Fruit fly (Drosophila melanogaster) whole organism, embryonic: ENCODE measurements around the gene Vps2.
A peak's percentile ranks its signal among the peaks of the same experiment; 100 is the strongest.

Experiments
- Atf3 ChIP-seq: fragments of 200-800 bp; sonication (Bioruptor generic); optimal IDR thresholded peaks from 3 replicates; lab custom pipeline; 2016; ENCODE audit warnings: missing biosample characterization, missing genetic modification characterization
- CG10209 ChIP-seq: fragments of 200-800 bp; sonication (Bioruptor generic); optimal IDR thresholded peaks from 3 replicates; lab custom pipeline; 2017; ENCODE audit warnings: missing biosample characterization, mild to moderate bottlenecking, missing genetic modification characterization, missing genetic modification reagents
- CG1024 ChIP-seq: fragments of 200-800 bp; sonication (Bioruptor generic); IDR thresholded peaks from 2 replicates; pipeline ENCODE4 v1.3.6; 2022; ENCODE audit warnings: missing biosample characterization, missing genetic modification characterization
- CG10274 ChIP-seq: fragments of 200-800 bp; sonication (Bioruptor generic); optimal IDR thresholded peaks from 3 replicates; lab custom pipeline; 2017; ENCODE audit warnings: missing biosample characterization, mild to moderate bottlenecking, missing genetic modification characterization
- CG10462 ChIP-seq: fragments of 200-800 bp; sonication (Bioruptor generic); optimal IDR thresholded peaks from 2 replicates; lab custom pipeline; 2016; ENCODE audit warnings: missing biosample characterization, missing genetic modification characterization
- CG12769 ChIP-seq: fragments of 200-800 bp; sonication (Bioruptor generic); optimal IDR thresholded peaks from 2 replicates; lab custom pipeline; 2019; ENCODE audit warnings: missing biosample characterization, mild to moderate bottlenecking, missing genetic modification characterization, moderate library complexity
- CG13424 ChIP-seq: fragments of 200-800 bp; sonication (Bioruptor generic); optimal IDR thresholded peaks from 2 replicates; lab custom pipeline; 2019; ENCODE audit warnings: missing biosample characterization, mild to moderate bottlenecking, missing genetic modification characterization, moderate library complexity
- CG15011 ChIP-seq: fragments of 200-800 bp; sonication (Bioruptor generic); optimal IDR thresholded peaks from 3 replicates; lab custom pipeline; 2018; ENCODE audit warnings: missing biosample characterization, mild to moderate bottlenecking, missing genetic modification characterization
- CG17361 ChIP-seq: fragments of 200-800 bp; sonication (Bioruptor generic); IDR thresholded peaks from 3 replicates; pipeline ENCODE4 v1.3.6; 2022; ENCODE audit warnings: missing biosample characterization, missing genetic modification characterization
- CG1792 ChIP-seq: fragments of 200-800 bp; sonication (Bioruptor generic); optimal IDR thresholded peaks from 2 replicates; lab custom pipeline; 2016; ENCODE audit warnings: missing biosample characterization, missing genetic modification characterization
- CG3065 ChIP-seq: fragments of 200-800 bp; sonication (Bioruptor generic); optimal IDR thresholded peaks from 2 replicates; lab custom pipeline; 2016; ENCODE audit warnings: missing biosample characterization, missing genetic modification characterization
- CG31388 ChIP-seq: fragments of 200-800 bp; sonication (Bioruptor generic); optimal IDR thresholded peaks from 2 replicates; lab custom pipeline; 2016; ENCODE audit warnings: missing biosample characterization, missing genetic modification characterization
- CG4424 ChIP-seq: fragments of 200-800 bp; sonication (Bioruptor generic); optimal IDR thresholded peaks from 3 replicates; lab custom pipeline; 2016; ENCODE audit warnings: missing biosample characterization, missing genetic modification characterization
- CG6689 ChIP-seq: fragments of 200-800 bp; sonication (Bioruptor generic); IDR thresholded peaks from 2 replicates; pipeline ENCODE4 v1.3.6; 2022; ENCODE audit warnings: missing biosample characterization, missing genetic modification characterization
- CG7963 ChIP-seq: fragments of 200-800 bp; sonication (Bioruptor generic); IDR thresholded peaks from 3 replicates; pipeline ENCODE4 v1.3.6; 2022; ENCODE audit warnings: missing biosample characterization, missing genetic modification characterization; ENCODE audit not compliant: partially characterized antibody
- CG8388 ChIP-seq: fragments of 200-800 bp; sonication (Bioruptor generic); optimal IDR thresholded peaks from 2 replicates; lab custom pipeline; 2019; ENCODE audit warnings: missing biosample characterization, mild to moderate bottlenecking, missing genetic modification characterization, moderate library complexity
- CG9437 ChIP-seq: fragments of 200-800 bp; sonication (Bioruptor generic); optimal IDR thresholded peaks from 2 replicates; lab custom pipeline; 2018; ENCODE audit warnings: missing biosample characterization, mild to moderate bottlenecking, missing genetic modification characterization
- CrebB ChIP-seq: fragments of 200-800 bp; sonication (Bioruptor generic); optimal IDR thresholded peaks from 3 replicates; lab custom pipeline; 2018; ENCODE audit warnings: missing biosample characterization, mild to moderate bottlenecking, missing genetic modification characterization
- Dip2 ChIP-seq: fragments of 200-800 bp; sonication (Bioruptor generic); IDR thresholded peaks from 2 replicates; pipeline ENCODE4 v1.3.6; 2022; ENCODE audit warnings: missing biosample characterization, missing genetic modification characterization
- E2f1 ChIP-seq: fragments of 200-800 bp; sonication (Bioruptor generic); IDR thresholded peaks from 2 replicates; pipeline ENCODE4 v1.3.6; 2022; ENCODE audit warnings: missing biosample characterization, missing genetic modification characterization
- Eip74EF ChIP-seq, 2 experiments: fragments of 200-800 bp in 1 of 2; fragments of >200 bp in 1 of 2; sonication (Bioruptor generic) in 1 of 2; optimal IDR thresholded peaks; 2 replicates each; lab custom pipeline; 2017 to 2019; ENCODE audit warnings: missing biosample characterization in 2 of 2, missing genetic modification characterization in 2 of 2, mild to moderate bottlenecking in 1 of 2, moderate library complexity in 1 of 2
- HmgZ ChIP-seq: fragments of 200-800 bp; sonication (Bioruptor generic); optimal IDR thresholded peaks from 2 replicates; lab custom pipeline; 2018; ENCODE audit warnings: missing biosample characterization, mild to moderate bottlenecking, missing genetic modification characterization
- Lpt ChIP-seq: fragments of >200 bp; optimal IDR thresholded peaks from 2 replicates; lab custom pipeline; 2018; ENCODE audit warnings: missing biosample characterization, missing genetic modification characterization
- Max ChIP-seq: fragments of 200-800 bp; sonication (Bioruptor generic); optimal IDR thresholded peaks from 2 replicates; lab custom pipeline; 2016; ENCODE audit warnings: missing biosample characterization, mild to moderate bottlenecking, missing genetic modification characterization
- Meics ChIP-seq: fragments of 200-800 bp; sonication (Bioruptor generic); optimal IDR thresholded peaks from 2 replicates; lab custom pipeline; 2017; ENCODE audit warnings: missing biosample characterization, mild to moderate bottlenecking, missing genetic modification characterization
- NK7.1 ChIP-seq: fragments of 200-800 bp; sonication (Bioruptor generic); optimal IDR thresholded peaks from 3 replicates; lab custom pipeline; 2016; ENCODE audit warnings: missing biosample characterization, missing genetic modification characterization
- Tbp ChIP-seq: fragments of >200 bp; optimal IDR thresholded peaks from 2 replicates; lab custom pipeline; 2018; ENCODE audit warnings: missing biosample characterization, missing genetic modification characterization
- Trl ChIP-seq, 3 experiments: fragments of >200 bp in 2 of 3; fragments of 200-800 bp in 1 of 3; sonication (Bioruptor generic) in 1 of 3; optimal IDR thresholded peaks; 2 replicates in 1 of 3; 3 replicates in 2 of 3; lab custom pipeline; 2016 to 2017; ENCODE audit warnings: missing biosample characterization in 1 of 3, missing genetic modification characterization in 1 of 3
- Xrp1 ChIP-seq: fragments of 200-800 bp; sonication (Bioruptor generic); IDR thresholded peaks from 2 replicates; pipeline ENCODE4 v1.3.6; 2022; ENCODE audit warnings: missing biosample characterization, missing genetic modification characterization
- YL-1 ChIP-seq: fragments of 200-800 bp; sonication (Bioruptor generic); optimal IDR thresholded peaks from 3 replicates; lab custom pipeline; 2017; ENCODE audit warnings: missing biosample characterization, mild to moderate bottlenecking, missing genetic modification characterization
- ac ChIP-seq: fragments of 200-800 bp; sonication (Bioruptor generic); optimal IDR thresholded peaks from 3 replicates; lab custom pipeline; 2017; ENCODE audit warnings: missing biosample characterization, mild to moderate bottlenecking, missing genetic modification characterization
- ap ChIP-seq: fragments of 200-800 bp; sonication (Bioruptor generic); IDR thresholded peaks from 2 replicates; pipeline ENCODE4 v1.3.6; 2022; ENCODE audit warnings: missing biosample characterization, missing genetic modification characterization
- ase ChIP-seq: fragments of 200-800 bp; sonication (Bioruptor generic); IDR thresholded peaks from 3 replicates; pipeline ENCODE4 v1.3.6; 2022; ENCODE audit warnings: missing biosample characterization, missing genetic modification characterization
- az2 ChIP-seq: fragments of 200-800 bp; sonication (Bioruptor generic); optimal IDR thresholded peaks from 3 replicates; lab custom pipeline; 2016; ENCODE audit warnings: missing biosample characterization, missing genetic modification characterization
- bowl ChIP-seq: fragments of 200-800 bp; sonication (Bioruptor generic); IDR thresholded peaks from 2 replicates; pipeline ENCODE4 v1.3.6; 2022; ENCODE audit warnings: missing biosample characterization, missing genetic modification characterization
- cas ChIP-seq: fragments of 200-800 bp; sonication (Bioruptor generic); IDR thresholded peaks from 2 replicates; pipeline ENCODE4 v1.3.6; 2022; ENCODE audit warnings: missing biosample characterization, missing genetic modification characterization
- chm ChIP-seq: fragments of 200-800 bp; sonication (Bioruptor generic); IDR thresholded peaks from 2 replicates; pipeline ENCODE4 v1.3.6; 2022; ENCODE audit warnings: missing biosample characterization, missing genetic modification characterization
- dati ChIP-seq: fragments of 200-800 bp; sonication (Bioruptor generic); IDR thresholded peaks from 2 replicates; pipeline ENCODE4 v1.3.6; 2022; ENCODE audit warnings: missing biosample characterization, missing genetic modification characterization
- h ChIP-seq: fragments of >200 bp; optimal IDR thresholded peaks from 2 replicates; lab custom pipeline; 2017
- hkb ChIP-seq, 2 experiments: fragments of 200-800 bp in 1 of 2; fragments of >200 bp in 1 of 2; sonication (Bioruptor generic) in 1 of 2; IDR thresholded peaks in 1 of 2; optimal IDR thresholded peaks in 1 of 2; 2 replicates each; pipeline versions ENCODE4 v1.3.6 to Lab custom; 2017 to 2022; ENCODE audit warnings: missing biosample characterization in 1 of 2, missing genetic modification characterization in 1 of 2
- lmd ChIP-seq: fragments of 200-800 bp; sonication (Bioruptor generic); IDR thresholded peaks from 2 replicates; pipeline ENCODE4 v1.3.6; 2022; ENCODE audit warnings: missing biosample characterization, missing genetic modification characterization
- pan ChIP-seq, 4 experiments: fragments of >200 bp in 3 of 4; fragments of 200-800 bp in 1 of 4; sonication (Bioruptor generic) in 1 of 4; optimal IDR thresholded peaks in 3 of 4; IDR thresholded peaks in 1 of 4; 2 replicates each; pipeline versions ENCODE4 v1.3.6 to Lab custom; 2017 to 2022; ENCODE audit warnings: missing biosample characterization in 2 of 4, missing genetic modification characterization in 2 of 4, mixed read lengths in 1 of 4
- ro ChIP-seq: fragments of 200-800 bp; sonication (Bioruptor generic); IDR thresholded peaks from 2 replicates; pipeline ENCODE4 v1.3.6; 2022; ENCODE audit warnings: missing biosample characterization, missing genetic modification characterization
- scrt ChIP-seq: fragments of 200-800 bp; sonication (Bioruptor generic); optimal IDR thresholded peaks from 2 replicates; lab custom pipeline; 2018; ENCODE audit warnings: missing biosample characterization, mild to moderate bottlenecking, missing genetic modification characterization, moderate library complexity
- shn ChIP-seq: fragments of 200-800 bp; sonication (Bioruptor generic); optimal IDR thresholded peaks from 3 replicates; lab custom pipeline; 2016; ENCODE audit warnings: missing biosample characterization, missing genetic modification characterization
- sima ChIP-seq: fragments of 200-800 bp; sonication (Bioruptor generic); optimal IDR thresholded peaks from 2 replicates; lab custom pipeline; 2016; ENCODE audit warnings: missing biosample characterization, missing genetic modification characterization
- ssp ChIP-seq: fragments of 200-800 bp; sonication (Bioruptor generic); IDR thresholded peaks from 2 replicates; pipeline ENCODE4 v1.3.6; 2022; ENCODE audit warnings: missing biosample characterization, missing genetic modification characterization
- tap ChIP-seq: fragments of 200-800 bp; optimal IDR thresholded peaks from 3 replicates; lab custom pipeline; 2019; ENCODE audit warnings: missing biosample characterization, mild to moderate bottlenecking, missing genetic modification characterization, moderate library complexity
- tio ChIP-seq: fragments of 200-800 bp; sonication (Bioruptor generic); optimal IDR thresholded peaks from 2 replicates; lab custom pipeline; 2017; ENCODE audit warnings: missing biosample characterization, missing genetic modification characterization, inconsistent platforms
- tll ChIP-seq, 2 experiments: fragments of 200-800 bp in 1 of 2; fragments of >200 bp in 1 of 2; sonication (Bioruptor generic) in 1 of 2; optimal IDR thresholded peaks; 2 replicates each; lab custom pipeline; 2017 to 2019; ENCODE audit warnings: missing biosample characterization in 2 of 2, missing genetic modification characterization in 2 of 2, mild to moderate bottlenecking in 1 of 2, moderate library complexity in 1 of 2
- trh ChIP-seq: fragments of 200-800 bp; sonication (Bioruptor generic); optimal IDR thresholded peaks from 2 replicates; lab custom pipeline; 2016; ENCODE audit warnings: missing biosample characterization, missing genetic modification characterization

The Vps2 gene

dm6 chr3R:26010628-26011027 is 42.0 kb upstream of the Vps2 start (continued):
- TF ChIP-seq CG1024 (GFP tag; lab: Robert Waterston, UW) (no peak), trh (GFP tag; lab: Kevin White, UChicago) (no peak), E2f1 (GFP tag; lab: Robert Waterston, UW) (no peak), CG13424 (tag; lab: Kevin White, UChicago) (no peak), dati (GFP tag; lab: Robert Waterston, UW) (no peak), hkb (optimal IDR thresholded peaks at IDR 0.05; lab: Kevin White, UChicago) (no peak), hkb (GFP tag; IDR thresholded peaks at IDR 0.05; lab: Robert Waterston, UW) (no peak), CG9437 (GFP tag; lab: Kevin White, UChicago) (no peak), Lpt (GFP tag; lab: Kevin White, UChicago) (no peak), HmgZ (tag; lab: Kevin White, UChicago) (no peak), CG31388 (GFP tag; lab: Kevin White, UChicago) (no peak), ac (GFP tag; lab: Kevin White, UChicago) (no peak), CG8388 (no peak), CG15011 (GFP tag; lab: Kevin White, UChicago) (no peak), scrt (no peak), Trl (optimal IDR thresholded peaks at IDR 0.05; lab: Kevin White, UChicago) (no peak), Trl (GFP tag; optimal IDR thresholded peaks at IDR 0.05; lab: Kevin White, UChicago) (no peak), Max (GFP tag; lab: Kevin White, UChicago) (no peak), CG6689 (GFP tag; lab: Robert Waterston, UW) (no peak), chm (GFP tag; lab: Robert Waterston, UW) (peak; percentile 27; the same call in 1 of the 2 replicates), CG10462 (no peak), ro (GFP tag; lab: Robert Waterston, UW) (no peak), sima (GFP tag; lab: Kevin White, UChicago) (no peak), CG3065 (GFP tag; lab: Kevin White, UChicago) (no peak), CG1792 (GFP tag; lab: Kevin White, UChicago) (no peak), CG10274 (no peak), lmd (GFP tag; lab: Robert Waterston, UW) (no peak), ssp (GFP tag; lab: Robert Waterston, UW) (no peak), CrebB (tag; lab: Kevin White, UChicago) (no peak), Meics (GFP tag; lab: Kevin White, UChicago) (no peak), Atf3 (GFP tag; lab: Kevin White, UChicago) (no peak), ase (GFP tag; lab: Robert Waterston, UW) (no peak), shn (no peak), tio (GFP tag; lab: Kevin White, UChicago) (no peak), h (lab: Kevin White, UChicago) (no peak), YL-1 (GFP tag; lab: Kevin White, UChicago) (no peak), ap (GFP tag; lab: Robert Waterston, UW) (no peak), Xrp1 (GFP tag; lab: Robert Waterston, UW) (no peak), az2 (GFP tag; lab: Kevin White, UChicago) (no peak), Eip74EF (GFP tag; optimal IDR thresholded peaks at IDR 0.05; lab: Kevin White, UChicago) (no peak), bowl (GFP tag; lab: Robert Waterston, UW) (no peak), Dip2 (no peak), CG17361 (GFP tag; lab: Robert Waterston, UW) (no peak), CG10209 (no peak), cas (GFP tag; lab: Robert Waterston, UW) (no peak), CG12769 (tag; lab: Kevin White, UChicago) (no peak), CG7963 (GFP tag; lab: Robert Waterston, UW) (no peak), NK7.1 (GFP tag; lab: Kevin White, UChicago) (no peak), tap (no peak), CG4424 (GFP tag; lab: Kevin White, UChicago) (no peak), Tbp (GFP tag; lab: Kevin White, UChicago) (peak; percentile 74), pan (optimal IDR thresholded peaks at IDR 0.05; lab: Kevin White, UChicago) (no peak), pan (GFP tag; optimal IDR thresholded peaks at IDR 0.05 in 1 of 2, IDR thresholded peaks at IDR 0.05 in 1 of 2) (no peak), tll (GFP tag; optimal IDR thresholded peaks at IDR 0.05; lab: Kevin White, UChicago) (peak in 1 of 2 experiments; percentile 71)
